Worm (Caenorhabditis elegans) whole organism, L1 larva: Measurements from ENCODE around the gene C50F4.10.

Experiments used
- blmp-1 ChIP-seq: fragments of 150-350 bp; optimal IDR thresholded peaks from 2 replicates; lab custom pipeline; 2014; ENCODE audit warnings: missing biosample characterization, missing genetic modification characterization
- elt-3 ChIP-seq, 6 experiments: fragments of 150-350 bp in 1 of 6; sonication (generic microtip); optimal IDR thresholded peaks; 2 replicates each; lab custom pipeline; 2017 to 2018; ENCODE audit warnings: missing biosample characterization in 6 of 6, missing genetic modification characterization in 6 of 6, inconsistent platforms in 1 of 6
- jun-1 ChIP-seq: fragments of 150-350 bp; optimal IDR thresholded peaks from 2 replicates; lab custom pipeline; 2014; ENCODE audit warnings: missing biosample characterization, missing genetic modification reagents, missing genetic modification characterization
- nhr-76 ChIP-seq: sonication (generic microtip); optimal IDR thresholded peaks from 2 replicates; lab custom pipeline; 2017; ENCODE audit warnings: missing biosample characterization, missing genetic modification characterization
- skn-1 ChIP-seq: fragments of 150-350 bp; optimal IDR thresholded peaks from 2 replicates; lab custom pipeline; 2014; ENCODE audit warnings: missing biosample characterization, missing genetic modification characterization
- snpc-4 ChIP-seq: fragments of 150-350 bp; optimal IDR thresholded peaks from 2 replicates; lab custom pipeline; 2014; ENCODE audit warnings: missing biosample characterization, missing genetic modification characterization
- snu-23 ChIP-seq: sonication (generic microtip); optimal IDR thresholded peaks from 2 replicates; lab custom pipeline; 2016; ENCODE audit warnings: missing genetic modification characterization, missing compliant biosample characterization
- unc-86 ChIP-seq: sonication (generic microtip); optimal IDR thresholded peaks from 2 replicates; lab custom pipeline; 2016; ENCODE audit warnings: missing genetic modification characterization, missing compliant biosample characterization
- xbp-1 ChIP-seq: sonication (generic microtip); optimal IDR thresholded peaks from 2 replicates; lab custom pipeline; 2016; ENCODE audit warnings: missing genetic modification characterization, missing compliant biosample characterization

DNA sequence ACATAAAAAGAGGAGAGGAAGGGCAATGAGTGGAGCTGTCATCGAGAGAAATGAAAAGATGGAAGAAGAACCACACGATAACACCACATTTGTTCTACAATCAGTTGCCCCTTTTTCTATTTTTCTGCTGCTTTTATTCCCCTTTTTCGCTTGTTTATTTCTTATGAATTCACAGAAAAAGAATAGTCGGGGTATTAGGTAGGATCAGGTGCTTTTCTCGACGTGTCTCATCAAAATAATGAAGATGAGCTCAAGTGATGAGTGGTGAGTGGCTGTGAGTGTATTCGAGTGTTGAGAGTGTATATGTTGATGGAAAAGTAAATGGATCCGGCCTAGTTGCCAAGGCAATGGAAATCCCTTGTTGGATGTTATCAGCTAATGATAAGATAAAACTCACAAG, 45.9 kb downstream of the C50F4.10 start:
- TF ChIP-seq elt-3 (tag; optimal IDR thresholded peaks at IDR 0.05; lab: Kevin White, UChicago) (no peak), nhr-76 (tag; lab: Kevin White, UChicago) (no peak), skn-1 (tag; lab: Kevin White, UChicago) (no peak), blmp-1 (no peak), jun-1 (tag; lab: Kevin White, UChicago) (no peak), unc-86 (no peak), snu-23 (GFP tag; lab: Kevin White, UChicago) (no peak), xbp-1 (tag; lab: Kevin White, UChicago) (no peak), snpc-4 (no peak)
